Fruit fly (Drosophila melanogaster) whole organism, adult: ENCODE results near the gene CG31650.

Experiments used
- CG11617 ChIP-seq: fragments of 200-800 bp; sonication (Bioruptor generic); optimal IDR thresholded peaks from 2 replicates; lab custom pipeline; 2017; ENCODE audit warnings: mild to moderate bottlenecking, missing biosample characterization, missing genetic modification reagents, missing genetic modification characterization
- CG12768 ChIP-seq: fragments of 200-800 bp; sonication (Bioruptor generic); optimal IDR thresholded peaks from 2 replicates; lab custom pipeline; 2017; ENCODE audit warnings: missing biosample characterization, missing genetic modification characterization, mild to moderate bottlenecking, moderate library complexity, missing genetic modification reagents
- CG14711 ChIP-seq: fragments of 200-800 bp; sonication (Bioruptor generic); optimal IDR thresholded peaks from 2 replicates; lab custom pipeline; 2018; ENCODE audit warnings: missing biosample characterization, mild to moderate bottlenecking, missing genetic modification characterization, moderate library complexity
- CG1620 ChIP-seq: fragments of 200-800 bp; sonication (Bioruptor generic); optimal IDR thresholded peaks from 2 replicates; lab custom pipeline; 2016; ENCODE audit warnings: missing biosample characterization, missing genetic modification characterization
- CG33017 ChIP-seq: fragments of 200-800 bp; sonication (Bioruptor generic); optimal IDR thresholded peaks from 2 replicates; lab custom pipeline; 2018; ENCODE audit warnings: missing biosample characterization, mild to moderate bottlenecking, missing genetic modification characterization, moderate library complexity
- CG5204 ChIP-seq: fragments of 200-800 bp; sonication (Bioruptor generic); optimal IDR thresholded peaks from 2 replicates; lab custom pipeline; 2016; ENCODE audit warnings: missing biosample characterization, missing genetic modification characterization
- CG7045 ChIP-seq: fragments of 200-800 bp; sonication (Bioruptor generic); optimal IDR thresholded peaks from 2 replicates; lab custom pipeline; 2017; ENCODE audit warnings: missing biosample characterization, mild to moderate bottlenecking, missing genetic modification characterization
- CG7101 ChIP-seq: fragments of 200-800 bp; sonication (Bioruptor generic); optimal IDR thresholded peaks from 2 replicates; lab custom pipeline; 2018; ENCODE audit warnings: missing biosample characterization, mild to moderate bottlenecking, missing genetic modification characterization, moderate library complexity
- Clk ChIP-seq: fragments of 200-800 bp; sonication (Bioruptor generic); optimal IDR thresholded peaks from 2 replicates; lab custom pipeline; 2017; ENCODE audit warnings: missing biosample characterization, missing genetic modification characterization
- Crg-1 ChIP-seq: fragments of 200-800 bp; sonication (Bioruptor generic); optimal IDR thresholded peaks from 2 replicates; lab custom pipeline; 2016; ENCODE audit warnings: missing biosample characterization, missing genetic modification characterization
- Hr96 ChIP-seq: fragments of 200-800 bp; sonication (Bioruptor generic); optimal IDR thresholded peaks from 2 replicates; lab custom pipeline; 2016; ENCODE audit warnings: missing biosample characterization, missing genetic modification characterization
- Mnt ChIP-seq: fragments of 200-800 bp; sonication (Bioruptor generic); optimal IDR thresholded peaks from 2 replicates; lab custom pipeline; 2016; ENCODE audit warnings: missing biosample characterization, mild to moderate bottlenecking, missing genetic modification characterization
- bab1 ChIP-seq: fragments of 200-800 bp; sonication (Bioruptor generic); optimal IDR thresholded peaks from 3 replicates; lab custom pipeline; 2019; ENCODE audit warnings: missing biosample characterization, mild to moderate bottlenecking, missing genetic modification characterization, moderate library complexity
- cic ChIP-seq: fragments of 200-800 bp; sonication (Bioruptor generic); optimal IDR thresholded peaks from 2 replicates; lab custom pipeline; 2017; ENCODE audit warnings: missing biosample characterization, mild to moderate bottlenecking, missing genetic modification characterization, moderate library complexity
- cnc ChIP-seq, 2 experiments: fragments of >200 bp; optimal IDR thresholded peaks; 2 replicates each; lab custom pipeline; 2017
- kay ChIP-seq: fragments of 200-800 bp; sonication (Bioruptor generic); peaks from one replicate; lab custom pipeline; 2016; ENCODE audit warnings: missing biosample characterization, missing genetic modification characterization, borderline replicate concordance
- ovo ChIP-seq: fragments of 200-800 bp; sonication (Bioruptor generic); optimal IDR thresholded peaks from 2 replicates; lab custom pipeline; 2016; ENCODE audit warnings: missing biosample characterization, missing genetic modification characterization
- pad ChIP-seq: fragments of 200-800 bp; sonication (Bioruptor generic); optimal IDR thresholded peaks from 3 replicates; lab custom pipeline; 2017; ENCODE audit warnings: missing biosample characterization, missing genetic modification characterization, mild to moderate bottlenecking, moderate library complexity, missing genetic modification reagents
- tj ChIP-seq: fragments of 200-800 bp; sonication (Bioruptor generic); optimal IDR thresholded peaks from 3 replicates; lab custom pipeline; 2017; ENCODE audit warnings: missing biosample characterization, mild to moderate bottlenecking, missing genetic modification characterization, moderate library complexity
- toe ChIP-seq: fragments of 200-800 bp; sonication (Bioruptor generic); optimal IDR thresholded peaks from 2 replicates; lab custom pipeline; 2016; ENCODE audit warnings: missing biosample characterization, missing genetic modification characterization

Gene CG31650

DNA sequence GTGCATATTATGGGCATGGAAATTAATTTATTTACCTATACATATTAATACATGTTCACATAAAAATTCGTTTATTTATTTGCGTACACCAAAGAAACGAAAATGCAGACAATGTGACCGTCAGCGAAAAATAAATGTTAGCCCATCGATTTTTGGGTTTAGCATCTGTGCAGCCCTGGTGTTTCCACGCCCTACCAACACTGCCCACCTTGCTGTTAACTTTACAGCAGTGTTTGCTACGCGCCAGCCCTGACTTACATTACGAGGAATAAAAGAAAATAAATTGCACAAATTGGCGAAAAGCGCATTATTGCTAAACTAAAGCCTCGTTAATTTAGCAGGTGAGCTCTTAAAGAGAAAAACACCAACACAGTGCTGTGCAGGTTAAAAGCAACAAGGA is 1.5 kb downstream of the CG31650 start, which contains the start of the genes CG33995, CG44000 and CG44001:
TSS of gene CG33995 (plus strand) at position 228 of the 400 bp plus-strand sequence.
TSS of gene CG44000 (plus strand) at position 228 of the 400 bp plus-strand sequence.
TSS of gene CG44001 (plus strand) at position 228 of the 400 bp plus-strand sequence.
- no peak for TF ChIP-seq CG33017 (tag; lab: Kevin White, UChicago)
- peak; percentile 48 for TF ChIP-seq CG14711 (tag; lab: Kevin White, UChicago)
- TF ChIP-seq pad (GFP tag; lab: Kevin White, UChicago): peak; percentile 57
- no peak for TF ChIP-seq ovo (GFP tag; lab: Kevin White, UChicago)
- peak; percentile 20 for TF ChIP-seq cic (GFP tag; lab: Kevin White, UChicago)
- peak; percentile 62 for TF ChIP-seq toe (GFP tag; lab: Kevin White, UChicago)
- TF ChIP-seq Crg-1 (GFP tag; lab: Kevin White, UChicago): peak; percentile 63
- peak; percentile 81 for TF ChIP-seq CG1620 (GFP tag; lab: Kevin White, UChicago)
- TF ChIP-seq Hr96 (GFP tag; lab: Kevin White, UChicago): peak; percentile 69
- TF ChIP-seq tj (GFP tag; lab: Kevin White, UChicago): peak; percentile 94
- peak; percentile 75 for TF ChIP-seq Mnt (GFP tag; lab: Kevin White, UChicago)
- peak; percentile 70 for TF ChIP-seq CG7101 (tag; lab: Kevin White, UChicago)
- TF ChIP-seq CG5204 (GFP tag; lab: Kevin White, UChicago): no peak
- no peak for TF ChIP-seq cnc (optimal IDR thresholded peaks at IDR 0.05; lab: Kevin White, UChicago)
- peak; percentile 22 for TF ChIP-seq CG11617 (GFP tag; lab: Kevin White, UChicago)
- no peak for TF ChIP-seq CG7045 (GFP tag; lab: Kevin White, UChicago)
- peak; percentile 69 for TF ChIP-seq bab1 (GFP tag; lab: Kevin White, UChicago)
- TF ChIP-seq Clk (GFP tag; lab: Kevin White, UChicago): peak; percentile 53
- TF ChIP-seq kay (GFP tag; lab: Kevin White, UChicago): no peak
- no peak for TF ChIP-seq CG12768 (GFP tag; lab: Kevin White, UChicago)

DNA sequence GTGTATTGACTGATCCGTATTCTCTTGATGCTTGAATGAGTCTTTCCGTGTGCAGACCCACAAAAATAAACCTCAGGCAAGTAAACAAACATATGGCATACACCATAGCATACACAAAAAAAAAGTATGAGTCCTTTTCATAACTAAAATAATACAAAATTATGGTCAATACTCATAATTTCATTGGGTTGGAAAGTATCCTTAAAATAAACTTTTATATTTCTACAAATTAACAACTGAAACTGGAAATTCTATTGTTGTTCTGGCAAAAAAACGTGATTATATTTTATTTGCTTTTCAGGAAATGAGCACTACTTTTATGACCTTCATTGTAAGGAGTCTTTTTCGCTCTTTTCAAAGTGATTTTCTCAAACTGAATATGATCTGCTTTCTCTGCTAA is 2.4 kb downstream of the CG31650 start:
- TF ChIP-seq kay (GFP tag; lab: Kevin White, UChicago): no peak
- TF ChIP-seq tj (GFP tag; lab: Kevin White, UChicago): no peak
- TF ChIP-seq CG7045 (GFP tag; lab: Kevin White, UChicago): no peak
- no peak for TF ChIP-seq bab1 (GFP tag; lab: Kevin White, UChicago)
- no peak for TF ChIP-seq CG33017 (tag; lab: Kevin White, UChicago)
- TF ChIP-seq Hr96 (GFP tag; lab: Kevin White, UChicago): no peak
- TF ChIP-seq Crg-1 (GFP tag; lab: Kevin White, UChicago): no peak
- no peak for TF ChIP-seq ovo (GFP tag; lab: Kevin White, UChicago)
- TF ChIP-seq CG12768 (GFP tag; lab: Kevin White, UChicago): no peak

DNA sequence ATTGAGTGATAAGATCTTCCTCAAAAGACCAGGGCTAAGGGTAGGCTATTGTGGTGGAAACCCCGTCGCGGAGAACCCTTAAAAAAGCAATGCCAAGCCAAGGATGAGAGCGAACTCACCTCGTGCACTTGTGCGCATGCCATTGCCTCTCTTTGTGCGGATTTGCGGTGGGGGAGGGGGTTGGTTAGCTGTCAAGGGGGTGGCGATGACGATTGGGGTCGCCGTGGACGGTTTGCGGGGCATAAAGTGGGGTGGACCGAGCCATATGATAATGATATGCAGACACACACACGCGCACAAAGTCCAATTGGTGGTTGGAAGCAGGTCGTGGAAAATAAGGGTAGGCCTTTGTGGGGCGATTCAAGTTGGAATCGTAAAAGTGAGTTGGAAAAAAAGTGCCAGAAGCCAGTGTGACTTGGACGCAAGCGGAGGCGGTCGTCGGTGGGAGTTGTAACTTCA is 7.1 kb downstream of the CG31650 start, which contains the start of the genes CG14042 and SP555:
TSS of gene CG14042 (plus strand) at position 308 of the 459 bp plus-strand sequence.
TSS of gene SP555 (plus strand) at position 308 of the 459 bp plus-strand sequence.
- TF ChIP-seq CG5204 (GFP tag; lab: Kevin White, UChicago): no peak
- TF ChIP-seq CG7045 (GFP tag; lab: Kevin White, UChicago): no peak
- TF ChIP-seq pad (GFP tag; lab: Kevin White, UChicago): peak; percentile 18
- no peak for TF ChIP-seq CG33017 (tag; lab: Kevin White, UChicago)
- no peak for TF ChIP-seq CG12768 (GFP tag; lab: Kevin White, UChicago)
- TF ChIP-seq toe (GFP tag; lab: Kevin White, UChicago): no peak

DNA sequence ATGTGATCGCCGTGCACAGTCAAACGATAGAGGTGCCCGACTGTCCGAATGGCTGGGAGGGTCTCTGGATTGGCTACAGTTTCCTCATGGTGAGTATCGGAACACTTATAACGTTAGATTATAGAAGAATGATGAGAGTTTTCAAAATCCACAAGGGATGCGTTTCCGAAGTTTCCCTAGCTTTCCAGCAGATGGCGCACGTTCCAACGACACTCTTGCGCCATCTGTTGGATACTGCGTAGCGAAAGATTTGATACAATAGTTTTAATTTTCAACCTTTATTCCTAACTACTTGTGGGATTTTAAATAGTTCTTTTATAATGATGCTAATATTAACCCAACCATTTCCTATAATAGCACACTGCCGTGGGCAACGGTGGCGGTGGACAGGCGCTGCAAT is 8.4 kb downstream of the CG31650 start:
- TF ChIP-seq CG5204 (GFP tag; lab: Kevin White, UChicago): no peak
- TF ChIP-seq Clk (GFP tag; lab: Kevin White, UChicago): no peak
- no peak for TF ChIP-seq CG7101 (tag; lab: Kevin White, UChicago)
- no peak for TF ChIP-seq CG7045 (GFP tag; lab: Kevin White, UChicago)
- no peak for TF ChIP-seq toe (GFP tag; lab: Kevin White, UChicago)

DNA sequence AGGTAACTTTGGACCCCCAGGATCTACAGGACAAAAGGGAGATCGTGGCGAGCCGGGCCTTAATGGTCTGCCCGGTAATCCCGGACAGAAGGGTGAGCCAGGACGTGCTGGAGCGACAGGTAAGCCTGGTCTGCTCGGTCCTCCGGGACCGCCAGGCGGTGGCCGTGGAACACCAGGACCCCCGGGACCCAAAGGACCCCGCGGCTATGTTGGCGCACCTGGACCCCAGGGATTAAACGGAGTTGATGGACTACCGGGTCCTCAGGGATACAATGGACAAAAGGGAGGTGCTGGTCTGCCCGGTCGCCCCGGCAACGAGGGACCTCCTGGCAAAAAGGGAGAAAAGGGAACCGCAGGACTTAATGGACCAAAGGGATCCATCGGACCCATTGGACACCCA is 12.6 kb downstream of the CG31650 start:
- TF ChIP-seq tj (GFP tag; lab: Kevin White, UChicago): no peak
- TF ChIP-seq bab1 (GFP tag; lab: Kevin White, UChicago): no peak
- no peak for TF ChIP-seq CG5204 (GFP tag; lab: Kevin White, UChicago)
- TF ChIP-seq Crg-1 (GFP tag; lab: Kevin White, UChicago): no peak
- TF ChIP-seq Clk (GFP tag; lab: Kevin White, UChicago): no peak
- TF ChIP-seq cnc (optimal IDR thresholded peaks at IDR 0.05; lab: Kevin White, UChicago): no peak
- no peak for TF ChIP-seq CG12768 (GFP tag; lab: Kevin White, UChicago)
- TF ChIP-seq ovo (GFP tag; lab: Kevin White, UChicago): no peak
- no peak for TF ChIP-seq Hr96 (GFP tag; lab: Kevin White, UChicago)
- no peak for TF ChIP-seq pad (GFP tag; lab: Kevin White, UChicago)

DNA sequence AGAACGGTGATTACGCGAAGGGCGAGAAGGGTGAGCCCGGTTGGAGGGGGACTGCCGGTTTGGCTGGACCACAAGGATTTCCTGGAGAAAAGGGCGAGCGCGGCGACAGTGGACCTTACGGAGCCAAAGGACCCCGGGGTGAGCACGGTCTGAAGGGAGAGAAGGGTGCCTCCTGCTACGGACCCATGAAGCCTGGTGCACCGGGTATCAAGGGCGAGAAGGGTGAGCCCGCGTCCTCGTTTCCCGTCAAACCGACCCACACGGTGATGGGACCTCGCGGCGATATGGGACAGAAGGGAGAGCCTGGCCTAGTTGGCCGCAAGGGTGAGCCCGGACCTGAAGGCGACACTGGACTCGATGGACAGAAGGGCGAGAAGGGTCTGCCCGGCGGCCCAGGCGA is 13.1 kb downstream of the CG31650 start:
- TF ChIP-seq cnc (optimal IDR thresholded peaks at IDR 0.05; lab: Kevin White, UChicago) (no peak), pad (GFP tag; lab: Kevin White, UChicago) (no peak), CG7101 (tag; lab: Kevin White, UChicago) (no peak), CG5204 (GFP tag; lab: Kevin White, UChicago) (no peak), kay (GFP tag; lab: Kevin White, UChicago) (no peak), ovo (GFP tag; lab: Kevin White, UChicago) (no peak), Mnt (GFP tag; lab: Kevin White, UChicago) (no peak)
